Worm (Caenorhabditis elegans): ENCODE measurements around the gene str-82.
A peak's percentile ranks its signal among the peaks of the same experiment; 100 is the strongest.

Gene str-82

ce11 chrV:3931326-3931725 is 43.1 kb upstream of the str-82 start, which contains the start of gene srx-63:
Gene srx-63 (plus strand): TSS chrV:3931626.
- TF ChIP-seq him-1 (tag; optimal IDR thresholded peaks at IDR 0.05) (no peak), pha-4 (tag; optimal IDR thresholded peaks at IDR 0.05) (no peak), F39B2.1 (GFP tag; IDR thresholded peaks at IDR 0.05) (no peak), hmg-20 (GFP tag; IDR thresholded peaks at IDR 0.05) (no peak), T26A5.8 (tag; optimal IDR thresholded peaks at IDR 0.05) (no peak), F52B5.7 (tag; optimal IDR thresholded peaks at IDR 0.05) (no peak)

- TF ChIP-seq zim-3 (tag; optimal IDR thresholded peaks at IDR 0.05) (no peak), nhr-80 (tag; optimal IDR thresholded peaks at IDR 0.05) (peak; percentile 5), nfya-2 (GFP tag; IDR thresholded peaks at IDR 0.05) (no peak), snpc-3.4 (tag; optimal IDR thresholded peaks at IDR 0.05) (no peak)
Observed at ce11 chrV:3935892-3936478, 38.5 kb upstream of the str-82 start, which contains the start of gene cyp-35A5. Gene cyp-35A5 (plus strand): TSS chrV:3936326.

- no peak for TF ChIP-seq repo-1 (tag; optimal IDR thresholded peaks at IDR 0.05)
- no peak for TF ChIP-seq nhr-179 (tag; optimal IDR thresholded peaks at IDR 0.05)
- TF ChIP-seq ceh-40 (GFP tag; IDR thresholded peaks at IDR 0.05), result no peak
- TF ChIP-seq tlf-1 (GFP tag; optimal IDR thresholded peaks at IDR 0.05), result no peak
- no peak for TF ChIP-seq rcor-1 (GFP tag; IDR thresholded peaks at IDR 0.05)
- no peak for TF ChIP-seq lsy-27 (tag; optimal IDR thresholded peaks at IDR 0.05; ENCODE audit: borderline replicate concordance, insufficient read depth)
- no peak for TF ChIP-seq snpc-1.3 (tag; optimal IDR thresholded peaks at IDR 0.05; ENCODE audit: insufficient read depth)
- TF ChIP-seq cebp-2 (GFP tag; IDR thresholded peaks at IDR 0.05), result no peak
- TF ChIP-seq Y67H2A.10 (GFP tag; conservative IDR thresholded peaks at IDR 0.05), result no peak
- TF ChIP-seq gei-17 (GFP tag; optimal IDR thresholded peaks at IDR 0.05), result no peak
- no peak for TF ChIP-seq ets-4 (GFP tag; optimal IDR thresholded peaks at IDR 0.05)
- TF ChIP-seq hmg-1.2 (GFP tag; IDR thresholded peaks at IDR 0.05), result no peak
- no peak for TF ChIP-seq ZK185.1 (tag; optimal IDR thresholded peaks at IDR 0.05; ENCODE audit: poor library complexity, severe bottlenecking)
- no peak for TF ChIP-seq mes-4 (tag; optimal IDR thresholded peaks at IDR 0.05)
- TF ChIP-seq hrde-1 (tag; optimal IDR thresholded peaks at IDR 0.05; ENCODE audit: borderline replicate concordance), result no peak
Observed at ce11 chrV:3938789-3939188, 35.7 kb upstream of the str-82 start, which contains the start of gene cyp-35B1. Gene cyp-35B1 (plus strand): TSS chrV:3939032.

ce11 chrV:3941860-3942259 is 32.6 kb upstream of the str-82 start, which contains the start of gene cyp-35B2:
Gene cyp-35B2 (plus strand): TSS chrV:3942160.
- TF ChIP-seq ceh-91 (GFP tag; IDR thresholded peaks at IDR 0.05), result no peak
- TF ChIP-seq sea-2 (GFP tag; IDR thresholded peaks at IDR 0.05), result no peak
- no peak for TF ChIP-seq nhr-120 (GFP tag; IDR thresholded peaks at IDR 0.05)
- no peak for TF ChIP-seq efl-1 (GFP tag; optimal IDR thresholded peaks at IDR 0.05)
- TF ChIP-seq snpc-3.4 (tag; optimal IDR thresholded peaks at IDR 0.05), result no peak
- TF ChIP-seq athp-1 (tag; optimal IDR thresholded peaks at IDR 0.05), result no peak
- TF ChIP-seq C06A6.2 (GFP tag; conservative IDR thresholded peaks at IDR 0.05), result no peak
- TF ChIP-seq madf-10 (tag; optimal IDR thresholded peaks at IDR 0.05), result no peak
- no peak for TF ChIP-seq mcd-1 (GFP tag; IDR thresholded peaks at IDR 0.05)
- no peak for TF ChIP-seq F49E8.2 (tag; optimal IDR thresholded peaks at IDR 0.05; ENCODE audit: insufficient read depth)

All from whole organism, young adult.